Fruit fly (Drosophila melanogaster): Measurements from ENCODE around the gene rb.

rb gene

dm6 chrX:4498234-4498633, 42.2 kb downstream of the rb start:
- TF ChIP-seq EcR (GFP tag; optimal IDR thresholded peaks at IDR 0.05) (no peak), CG8478 (optimal IDR thresholded peaks at IDR 0.05) (no peak), psq (optimal IDR thresholded peaks at IDR 0.05) (no peak), pan (optimal IDR thresholded peaks at IDR 0.05) (no peak), usp (GFP tag; optimal IDR thresholded peaks at IDR 0.05) (no peak), Dll (optimal IDR thresholded peaks at IDR 0.05) (no peak)

DNA sequence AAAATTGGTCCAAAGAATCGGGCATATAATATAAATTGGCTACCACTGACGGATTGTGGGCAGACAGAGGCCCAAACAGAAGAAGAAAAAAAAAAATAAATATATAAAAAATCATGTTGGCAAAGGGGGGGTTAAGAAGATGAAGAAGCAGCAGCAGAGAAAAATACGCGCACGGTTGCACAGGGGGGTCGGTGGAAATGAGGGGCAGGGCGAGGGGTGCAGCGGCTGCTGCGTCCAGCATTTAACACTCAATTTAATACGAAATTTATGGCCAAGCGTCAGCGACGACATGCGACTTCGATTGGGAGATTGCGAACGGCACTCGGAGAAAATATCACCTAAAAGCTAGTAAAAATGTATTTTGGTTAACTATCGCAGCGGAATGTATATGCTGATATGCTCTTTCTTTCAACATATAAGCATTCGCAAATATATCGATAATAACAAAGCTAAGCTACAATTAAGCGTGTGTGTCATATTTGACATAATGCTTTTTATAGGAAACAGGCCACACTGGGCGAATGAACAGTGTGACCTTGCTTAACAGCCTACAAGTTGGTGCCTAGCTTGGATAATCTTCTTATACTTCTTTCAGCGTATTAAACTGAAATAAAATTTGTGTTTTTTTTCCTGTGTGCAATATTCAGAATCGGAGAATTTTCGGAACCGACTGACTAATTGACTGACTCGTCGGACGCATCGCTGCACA, 47.1 kb downstream of the rb start:
- TF ChIP-seq psq (optimal IDR thresholded peaks at IDR 0.05) (no peak), CG8478 (optimal IDR thresholded peaks at IDR 0.05) (no peak), EcR (GFP tag; optimal IDR thresholded peaks at IDR 0.05) (no peak), usp (GFP tag; optimal IDR thresholded peaks at IDR 0.05) (no peak), pan (optimal IDR thresholded peaks at IDR 0.05) (no peak), Dll (optimal IDR thresholded peaks at IDR 0.05) (no peak)
